Worm (Caenorhabditis elegans) whole organism, early embryonic: ENCODE measurements around the gene thn-1.

ENCODE experiments used
- B0310.2 ChIP-seq: sonication (generic microtip); optimal IDR thresholded peaks from 2 replicates; lab custom pipeline; 2016; ENCODE audit warnings: mild to moderate bottlenecking, missing genetic modification characterization, missing compliant biosample characterization
- F13C5.2 ChIP-seq: sonication (generic microtip); optimal IDR thresholded peaks from 2 replicates; lab custom pipeline; 2017; ENCODE audit warnings: mild to moderate bottlenecking, missing genetic modification characterization, inconsistent platforms, missing compliant biosample characterization
- ama-1 ChIP-seq: fragments of 150-350 bp; optimal IDR thresholded peaks from 2 replicates; lab custom pipeline; 2014
- ceh-13 ChIP-seq: fragments of 200-800 bp; sonication (Bioruptor generic); optimal IDR thresholded peaks from 2 replicates; lab custom pipeline; 2018; ENCODE audit warnings: mild to moderate bottlenecking, missing genetic modification characterization, missing compliant biosample characterization
- ceh-36 ChIP-seq: sonication (generic microtip); optimal IDR thresholded peaks from 2 replicates; lab custom pipeline; 2016; ENCODE audit warnings: missing genetic modification characterization, inconsistent platforms, missing compliant biosample characterization
- ets-7 ChIP-seq: sonication (generic microtip); optimal IDR thresholded peaks from 2 replicates; lab custom pipeline; 2016; ENCODE audit warnings: missing genotype, missing genetic modification characterization, missing compliant biosample characterization
- flt-1 ChIP-seq: fragments of 200-800 bp; sonication (Bioruptor generic); IDR thresholded peaks from 2 replicates; pipeline ENCODE4 v1.3.6; 2022; ENCODE audit warnings: missing genetic modification characterization, missing compliant biosample characterization
- hmg-4 ChIP-seq: fragments of 200-800 bp; sonication (Bioruptor generic); optimal IDR thresholded peaks from 2 replicates; lab custom pipeline; 2018; ENCODE audit warnings: mild to moderate bottlenecking, missing genetic modification characterization, missing compliant biosample characterization
- hnd-1 ChIP-seq: sonication (generic microtip); optimal IDR thresholded peaks from 2 replicates; lab custom pipeline; 2016; ENCODE audit warnings: missing genetic modification characterization, missing compliant biosample characterization
- pes-1 ChIP-seq: fragments of 200-800 bp; sonication (Bioruptor generic); IDR thresholded peaks from 2 replicates; pipeline ENCODE4 v1.3.6; 2022; ENCODE audit warnings: missing genetic modification reagents, missing genetic modification characterization, missing compliant biosample characterization
- scrt-1 ChIP-seq: fragments of 200-800 bp; sonication (Bioruptor generic); IDR thresholded peaks from 2 replicates; pipeline ENCODE4 v1.3.6; 2022; ENCODE audit warnings: missing genetic modification characterization, missing compliant biosample characterization
- sea-1 ChIP-seq: fragments of 200-800 bp; sonication (Bioruptor generic); conservative IDR thresholded peaks from 2 replicates; pipeline ENCODE4 v1.3.6; 2022; ENCODE audit warnings: missing genetic modification characterization, missing compliant biosample characterization
- tbx-11 ChIP-seq: fragments of 200-800 bp; sonication (Bioruptor generic); IDR thresholded peaks from 2 replicates; pipeline ENCODE4 v1.3.6; 2022; ENCODE audit warnings: missing genetic modification characterization, missing compliant biosample characterization
- tra-4 ChIP-seq: sonication (generic microtip); optimal IDR thresholded peaks from 2 replicates; lab custom pipeline; 2017; ENCODE audit warnings: missing genetic modification characterization, missing compliant biosample characterization

DNA sequence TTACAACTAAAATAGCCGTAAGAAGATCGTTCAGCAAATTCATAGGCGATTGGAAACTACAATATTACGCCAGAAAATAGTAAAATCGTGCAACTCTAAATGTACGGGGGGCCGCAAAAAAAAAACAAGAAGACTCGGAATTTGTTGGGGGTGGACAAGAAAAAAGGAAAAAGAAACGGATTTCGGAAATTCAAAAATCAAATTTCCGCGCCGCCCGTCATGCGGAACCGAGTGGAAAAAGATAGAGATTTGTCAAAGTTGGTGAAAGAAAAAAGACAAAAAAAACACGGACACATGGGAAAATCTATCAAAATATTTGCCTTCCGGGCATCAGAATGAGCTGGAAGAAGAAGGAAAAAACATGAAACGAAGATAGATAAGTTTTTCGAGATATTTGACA lies 39.4 kb downstream of the thn-1 start:
- TF ChIP-seq F13C5.2 (tag; lab: Kevin White, UChicago), result no peak
- TF ChIP-seq tbx-11 (GFP tag; lab: Robert Waterston, UW), result no peak
- no peak for TF ChIP-seq ama-1
- no peak for TF ChIP-seq tra-4 (tag; lab: Kevin White, UChicago)
- TF ChIP-seq B0310.2 (tag; lab: Kevin White, UChicago), result no peak
- no peak for TF ChIP-seq flt-1 (GFP tag; lab: Robert Waterston, UW)
- no peak for TF ChIP-seq ets-7
- no peak for TF ChIP-seq scrt-1 (GFP tag; lab: Robert Waterston, UW)
- no peak for TF ChIP-seq sea-1 (GFP tag; lab: Robert Waterston, UW)
- TF ChIP-seq hnd-1 (tag; lab: Kevin White, UChicago), result no peak
- TF ChIP-seq ceh-36 (tag; lab: Kevin White, UChicago), result no peak
- TF ChIP-seq ceh-13 (GFP tag; lab: Kevin White, UChicago), result no peak
- TF ChIP-seq pes-1 (GFP tag; lab: Robert Waterston, UW), result no peak
- TF ChIP-seq hmg-4 (GFP tag; lab: Kevin White, UChicago), result no peak
